Worm (Caenorhabditis elegans) whole organism, L1 larva: ENCODE data around the gene bnc-1.

ENCODE experiments used
- C04F5.9 ChIP-seq: sonication (generic microtip); optimal IDR thresholded peaks from 2 replicates; lab custom pipeline; 2016; ENCODE audit warnings: missing genetic modification characterization, missing compliant biosample characterization
- C16A3.4 ChIP-seq: fragments of 150-350 bp; optimal IDR thresholded peaks from 2 replicates; lab custom pipeline; 2014; ENCODE audit warnings: missing biosample characterization, missing genetic modification characterization
- C34B4.2 ChIP-seq: sonication (generic microtip); optimal IDR thresholded peaks from 2 replicates; lab custom pipeline; 2017; ENCODE audit warnings: mild to moderate bottlenecking, missing genetic modification characterization, missing compliant biosample characterization
- Y116A8C.19 ChIP-seq: sonication (generic microtip); optimal IDR thresholded peaks from 2 replicates; lab custom pipeline; 2016; ENCODE audit warnings: missing compliant biosample characterization, missing genetic modification characterization, borderline replicate concordance
- aha-1 ChIP-seq: fragments of 150-350 bp; optimal IDR thresholded peaks from 2 replicates; lab custom pipeline; 2014; ENCODE audit warnings: missing biosample characterization, missing genetic modification characterization
- alr-1 ChIP-seq: fragments of 200-800 bp; sonication (Bioruptor generic); optimal IDR thresholded peaks from 2 replicates; lab custom pipeline; 2018; ENCODE audit warnings: borderline replicate concordance, mild to moderate bottlenecking, missing genetic modification characterization, missing compliant biosample characterization
- ama-1 ChIP-seq: fragments of 150-350 bp; optimal IDR thresholded peaks from 2 replicates; lab custom pipeline; 2014
- blmp-1 ChIP-seq: fragments of 150-350 bp; optimal IDR thresholded peaks from 2 replicates; lab custom pipeline; 2014; ENCODE audit warnings: missing biosample characterization, missing genetic modification characterization
- ceh-63 ChIP-seq: fragments of 200-800 bp; sonication (Bioruptor generic); optimal IDR thresholded peaks from 2 replicates; lab custom pipeline; 2018; ENCODE audit warnings: mild to moderate bottlenecking, missing genetic modification characterization, missing compliant biosample characterization
- ceh-82 ChIP-seq, 3 experiments: fragments of 150-350 bp in 1 of 3; sonication (generic microtip) in 2 of 3; optimal IDR thresholded peaks; 2 replicates each; lab custom pipeline; 2014 to 2017; ENCODE audit warnings: missing biosample characterization in 3 of 3, missing genetic modification characterization in 3 of 3
- ceh-90 ChIP-seq: sonication (generic microtip); optimal IDR thresholded peaks from 2 replicates; lab custom pipeline; 2016; ENCODE audit warnings: missing genetic modification characterization, missing compliant biosample characterization
- dpl-1 ChIP-seq, 3 experiments: fragments of 150-350 bp in 2 of 3; sonication (generic microtip) in 1 of 3; optimal IDR thresholded peaks; 2 replicates each; lab custom pipeline; 2014 to 2017; ENCODE audit warnings: missing biosample characterization in 3 of 3, missing genetic modification characterization in 3 of 3, missing genetic modification reagents in 3 of 3
- dsc-1 ChIP-seq: sonication (generic microtip); optimal IDR thresholded peaks from 2 replicates; lab custom pipeline; 2016; ENCODE audit warnings: mild to moderate bottlenecking, missing genetic modification characterization, missing compliant biosample characterization
- efl-1 ChIP-seq, 4 experiments: fragments of 150-350 bp; optimal IDR thresholded peaks in 3 of 4; peaks in 1 of 4; 1 replicate in 1 of 4; 2 replicates in 3 of 4; lab custom pipeline; 2014; ENCODE audit warnings: missing biosample characterization in 2 of 4, missing genetic modification characterization in 2 of 4, missing genetic modification reagents in 2 of 4
- efl-3 ChIP-seq: fragments of 200-800 bp; sonication (Bioruptor generic); optimal IDR thresholded peaks from 2 replicates; lab custom pipeline; 2018; ENCODE audit warnings: mild to moderate bottlenecking, missing genetic modification characterization, missing compliant biosample characterization
- ets-5 ChIP-seq: fragments of 200-800 bp; sonication (Bioruptor generic); IDR thresholded peaks from 2 replicates; pipeline ENCODE4 v1.3.6; 2022; ENCODE audit warnings: missing genetic modification characterization, missing compliant biosample characterization
- fkh-4 ChIP-seq: sonication (generic microtip); optimal IDR thresholded peaks from 2 replicates; lab custom pipeline; 2016; ENCODE audit warnings: missing compliant biosample characterization, missing genetic modification characterization, borderline replicate concordance
- fkh-8 ChIP-seq: sonication (generic microtip); optimal IDR thresholded peaks from 2 replicates; lab custom pipeline; 2016; ENCODE audit warnings: mild to moderate bottlenecking, missing genetic modification characterization, missing compliant biosample characterization
- fos-1 ChIP-seq: fragments of 150-350 bp; optimal IDR thresholded peaks from 2 replicates; lab custom pipeline; 2014; ENCODE audit warnings: missing biosample characterization, missing genetic modification characterization
- hlh-17 ChIP-seq: fragments of 200-800 bp; sonication (Bioruptor generic); optimal IDR thresholded peaks from 2 replicates; lab custom pipeline; 2018; ENCODE audit warnings: missing genetic modification characterization, mild to moderate bottlenecking, missing compliant biosample characterization, moderate library complexity, borderline replicate concordance
- isw-1 ChIP-seq: fragments of 200-800 bp; sonication (Bioruptor generic); IDR thresholded peaks from 2 replicates; pipeline ENCODE4 v1.3.6; 2022; ENCODE audit warnings: missing genetic modification characterization, missing compliant biosample characterization
- lin-13 ChIP-seq: fragments of 150-350 bp; optimal IDR thresholded peaks from 2 replicates; lab custom pipeline; 2014; ENCODE audit warnings: missing biosample characterization, missing genetic modification reagents, missing genetic modification characterization
- lin-15B ChIP-seq: fragments of 150-350 bp; sonication (generic microtip); optimal IDR thresholded peaks from 3 replicates; lab custom pipeline; 2014; ENCODE audit warnings: missing biosample characterization, missing genetic modification characterization
- lin-39 ChIP-seq: fragments of 150-350 bp; optimal IDR thresholded peaks from 2 replicates; lab custom pipeline; 2014; ENCODE audit warnings: missing biosample characterization, missing genetic modification reagents, missing genetic modification characterization
- lir-3 ChIP-seq: sonication (generic microtip); optimal IDR thresholded peaks from 2 replicates; lab custom pipeline; 2016; ENCODE audit warnings: mild to moderate bottlenecking, missing genetic modification characterization, moderate library complexity, missing compliant biosample characterization; ENCODE audit not compliant: poor library complexity
- lsy-2 ChIP-seq, 2 experiments: fragments of 150-350 bp; optimal IDR thresholded peaks; 2 replicates each; lab custom pipeline; 2014; ENCODE audit warnings: missing biosample characterization in 2 of 2, missing genetic modification characterization in 2 of 2
- mab-9 ChIP-seq: fragments of 200-800 bp; sonication (Bioruptor generic); IDR thresholded peaks from 2 replicates; pipeline ENCODE4 v1.3.6; 2022; ENCODE audit warnings: missing genetic modification reagents, missing genetic modification characterization, missing compliant biosample characterization
- mdl-1 ChIP-seq, 2 experiments: fragments of 150-350 bp; optimal IDR thresholded peaks; 2 replicates each; lab custom pipeline; 2014 to 2017; ENCODE audit warnings: missing biosample characterization in 2 of 2, missing genetic modification characterization in 2 of 2, inconsistent platforms in 1 of 2
- mep-1 ChIP-seq: fragments of 150-350 bp; optimal IDR thresholded peaks from 2 replicates; lab custom pipeline; 2014; ENCODE audit warnings: missing biosample characterization, missing genetic modification characterization
- nhr-12 ChIP-seq: sonication (generic microtip); optimal IDR thresholded peaks from 2 replicates; lab custom pipeline; 2017; ENCODE audit warnings: missing biosample characterization, missing genetic modification characterization
- nhr-19 ChIP-seq: fragments of 200-800 bp; sonication (Bioruptor generic); conservative IDR thresholded peaks from 2 replicates; pipeline ENCODE4 v1.3.6; 2022; ENCODE audit warnings: missing genetic modification characterization, missing compliant biosample characterization
- nhr-20 ChIP-seq: sonication (generic microtip); optimal IDR thresholded peaks from 2 replicates; lab custom pipeline; 2016; ENCODE audit warnings: mild to moderate bottlenecking, missing genetic modification characterization, missing compliant biosample characterization
- nhr-237 ChIP-seq: fragments of 150-350 bp; optimal IDR thresholded peaks from 2 replicates; lab custom pipeline; 2014; ENCODE audit warnings: missing biosample characterization, missing genetic modification characterization
- nhr-28 ChIP-seq: fragments of 150-350 bp; optimal IDR thresholded peaks from 2 replicates; lab custom pipeline; 2014; ENCODE audit warnings: missing biosample characterization, missing genetic modification characterization
- nhr-47 ChIP-seq: sonication (generic microtip); optimal IDR thresholded peaks from 2 replicates; lab custom pipeline; 2016; ENCODE audit warnings: mild to moderate bottlenecking, missing genetic modification characterization, moderate library complexity, missing compliant biosample characterization
- nhr-71 ChIP-seq: sonication (generic microtip); optimal IDR thresholded peaks from 2 replicates; lab custom pipeline; 2016; ENCODE audit warnings: mild to moderate bottlenecking, missing genetic modification characterization, moderate library complexity, missing compliant biosample characterization
- nhr-76 ChIP-seq: sonication (generic microtip); optimal IDR thresholded peaks from 2 replicates; lab custom pipeline; 2017; ENCODE audit warnings: missing biosample characterization, missing genetic modification characterization
- nhr-77 ChIP-seq: fragments of 150-350 bp; optimal IDR thresholded peaks from 2 replicates; lab custom pipeline; 2014; ENCODE audit warnings: missing biosample characterization, missing genetic modification characterization
- pqm-1 ChIP-seq: sonication (generic microtip); optimal IDR thresholded peaks from 3 replicates; lab custom pipeline; 2017; ENCODE audit warnings: missing biosample characterization, missing genetic modification characterization
- snpc-4 ChIP-seq: fragments of 150-350 bp; optimal IDR thresholded peaks from 2 replicates; lab custom pipeline; 2014; ENCODE audit warnings: missing biosample characterization, missing genetic modification characterization
- snu-23 ChIP-seq: sonication (generic microtip); optimal IDR thresholded peaks from 2 replicates; lab custom pipeline; 2016; ENCODE audit warnings: missing genetic modification characterization, missing compliant biosample characterization
- sox-4 ChIP-seq: sonication (generic microtip); optimal IDR thresholded peaks from 2 replicates; lab custom pipeline; 2016; ENCODE audit warnings: missing genetic modification characterization, missing compliant biosample characterization
- sptf-1 ChIP-seq: fragments of 150-350 bp; optimal IDR thresholded peaks from 2 replicates; lab custom pipeline; 2014; ENCODE audit warnings: missing biosample characterization, missing genetic modification characterization
- sup-37 ChIP-seq: fragments of 200-800 bp; sonication (Bioruptor generic); optimal IDR thresholded peaks from 2 replicates; lab custom pipeline; 2018; ENCODE audit warnings: mild to moderate bottlenecking, missing genetic modification characterization, missing compliant biosample characterization
- tbx-2 ChIP-seq: sonication (generic microtip); optimal IDR thresholded peaks from 2 replicates; lab custom pipeline; 2016; ENCODE audit warnings: missing genetic modification characterization, missing compliant biosample characterization
- unc-130 ChIP-seq: fragments of 150-350 bp; optimal IDR thresholded peaks from 2 replicates; lab custom pipeline; 2017; ENCODE audit warnings: missing biosample characterization, missing genetic modification characterization, inconsistent platforms
- unc-30 ChIP-seq: sonication (generic microtip); optimal IDR thresholded peaks from 2 replicates; lab custom pipeline; 2017; ENCODE audit warnings: missing biosample characterization, missing genetic modification characterization
- unc-62 ChIP-seq: fragments of 150-350 bp; optimal IDR thresholded peaks from 2 replicates; lab custom pipeline; 2014; ENCODE audit warnings: missing biosample characterization, missing genetic modification reagents, missing genetic modification characterization
- unc-86 ChIP-seq: sonication (generic microtip); optimal IDR thresholded peaks from 2 replicates; lab custom pipeline; 2016; ENCODE audit warnings: missing genetic modification characterization, missing compliant biosample characterization
- unc-98 ChIP-seq: fragments of 200-800 bp; sonication (Bioruptor generic); IDR thresholded peaks from 2 replicates; pipeline ENCODE4 v1.3.6; 2022; ENCODE audit warnings: missing genetic modification characterization, missing compliant biosample characterization
- vab-15 ChIP-seq: sonication (generic microtip); optimal IDR thresholded peaks from 2 replicates; lab custom pipeline; 2017; ENCODE audit warnings: missing genotype, mild to moderate bottlenecking, missing genetic modification characterization, missing compliant biosample characterization
- xbp-1 ChIP-seq: sonication (generic microtip); optimal IDR thresholded peaks from 2 replicates; lab custom pipeline; 2016; ENCODE audit warnings: missing genetic modification characterization, missing compliant biosample characterization
- ztf-11 ChIP-seq, 2 experiments: sonication (generic microtip); optimal IDR thresholded peaks; 2 replicates each; lab custom pipeline; 2016 to 2017; ENCODE audit warnings: missing genetic modification characterization in 2 of 2, missing biosample characterization in 1 of 2, missing compliant biosample characterization in 1 of 2

Gene bnc-1

ce11 chrV:12291587-12291986, 14.7 kb upstream of the bnc-1 start, which contains the start of the genes srpa-68 and srh-16 (continued):
- TF ChIP-seq ets-5 (GFP tag; lab: Robert Waterston, UW) (no peak), ama-1 (peak; percentile 67), unc-86 (tag; lab: Kevin White, UChicago) (peak; percentile 87), efl-1 (optimal IDR thresholded peaks at IDR 0.05; lab: Kevin White, UChicago) (peak; percentile 82 to 99), efl-1 (GFP tag; optimal IDR thresholded peaks at IDR 0.05 in 1 of 2; lab: Kevin White, UChicago) (peak; percentile 97 to 100), ztf-11 (tag; optimal IDR thresholded peaks at IDR 0.05; lab: Kevin White, UChicago) (peak; percentile 71 to 80), dsc-1 (tag; lab: Kevin White, UChicago) (peak; percentile 94), fkh-8 (tag; lab: Kevin White, UChicago) (peak; percentile 76), unc-130 (tag; lab: Kevin White, UChicago) (peak; percentile 87), mdl-1 (tag; optimal IDR thresholded peaks at IDR 0.05; lab: Kevin White, UChicago) (peak in 1 of 2 experiments; percentile 77), dpl-1 (GFP tag; optimal IDR thresholded peaks at IDR 0.05; lab: Kevin White, UChicago) (peak; percentile 98 to 99 (median 99)), unc-30 (peak; percentile 41), tbx-2 (tag; lab: Kevin White, UChicago) (peak; percentile 93), nhr-47 (tag; lab: Kevin White, UChicago) (peak; percentile 96), Y116A8C.19 (no peak), nhr-19 (GFP tag; lab: Robert Waterston, UW) (peak; percentile 94), snpc-4 (tag; lab: Kevin White, UChicago) (peak; percentile 87), ceh-90 (tag; lab: Kevin White, UChicago) (peak; percentile 42), lin-15B (tag; lab: Kevin White, UChicago) (peak; percentile 70), ceh-82 (tag; optimal IDR thresholded peaks at IDR 0.05; lab: Kevin White, UChicago) (peak; percentile 91 to 93 (median 93)), aha-1 (tag; lab: Kevin White, UChicago) (peak; percentile 27), nhr-71 (tag; lab: Kevin White, UChicago) (peak; percentile 95), sox-4 (tag; lab: Kevin White, UChicago) (peak; percentile 87), mep-1 (peak; percentile 96), nhr-20 (tag; lab: Kevin White, UChicago) (peak; percentile 91), C34B4.2 (tag; lab: Kevin White, UChicago) (no peak), C04F5.9 (tag; lab: Kevin White, UChicago) (peak; percentile 71), lin-13 (peak; percentile 73), fkh-4 (tag; lab: Kevin White, UChicago) (peak; percentile 15), sup-37 (peak; percentile 89), nhr-76 (no peak), lsy-2 (tag; optimal IDR thresholded peaks at IDR 0.05; lab: Kevin White, UChicago) (peak; percentile 94), C16A3.4 (tag; lab: Kevin White, UChicago) (peak; percentile 93), pqm-1 (tag; lab: Kevin White, UChicago) (no peak), sptf-1 (tag; lab: Kevin White, UChicago) (no peak), vab-15 (tag; lab: Kevin White, UChicago) (no peak), nhr-12 (tag; lab: Kevin White, UChicago) (no peak), efl-3 (GFP tag; lab: Kevin White, UChicago) (peak; percentile 36), isw-1 (GFP tag; lab: Robert Waterston, UW) (peak; percentile 88), ceh-63 (no peak), unc-98 (GFP tag; lab: Robert Waterston, UW) (no peak; the same call in 1 of the 2 replicates), lin-39 (tag; lab: Kevin White, UChicago) (peak; percentile 95), hlh-17 (GFP tag; lab: Kevin White, UChicago) (no peak), nhr-28 (tag; lab: Kevin White, UChicago) (peak; percentile 12), alr-1 (tag; lab: Kevin White, UChicago) (no peak), fos-1 (tag; lab: Kevin White, UChicago) (peak; percentile 58), xbp-1 (tag; lab: Kevin White, UChicago) (peak; percentile 93), unc-62 (GFP tag; lab: Kevin White, UChicago) (no peak), snu-23 (GFP tag; lab: Kevin White, UChicago) (peak; percentile 94), nhr-77 (tag; lab: Kevin White, UChicago) (peak; percentile 77), nhr-237 (tag; lab: Kevin White, UChicago) (peak; percentile 38), mab-9 (GFP tag; lab: Robert Waterston, UW) (peak; percentile 87), blmp-1 (tag; lab: Kevin White, UChicago) (peak; percentile 72), lir-3 (tag; lab: Kevin White, UChicago) (peak; percentile 68)
